Worm (Caenorhabditis elegans): ENCODE data around the gene gadr-3.

gadr-3 gene

DNA sequence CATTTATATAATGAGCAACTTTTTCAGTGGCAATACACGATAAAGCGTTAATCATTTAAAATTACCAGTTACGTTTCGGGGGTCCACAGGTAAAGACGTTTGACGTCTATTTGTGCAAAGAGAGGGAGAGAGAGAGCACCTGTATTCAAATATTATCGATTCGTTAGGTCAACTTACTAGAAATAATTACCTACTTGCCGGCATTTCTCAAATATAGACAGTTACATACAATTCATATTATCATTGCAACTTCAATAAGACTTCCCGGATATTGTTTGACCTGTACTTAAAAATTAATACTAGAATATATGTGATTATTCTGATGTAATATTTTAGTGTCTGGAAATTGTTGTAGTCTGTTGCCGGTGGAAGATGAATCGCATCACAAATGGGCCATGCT, at the start of gene gadr-3:
gadr-3 (minus strand) TSS at position 101 of the 400 bp plus-strand sequence.
- TF ChIP-seq sem-2 (GFP tag; optimal IDR thresholded peaks at IDR 0.05) (no peak), elt-3 (tag; optimal IDR thresholded peaks at IDR 0.05) (no peak), flh-1 (GFP tag; optimal IDR thresholded peaks at IDR 0.05) (no peak)

DNA sequence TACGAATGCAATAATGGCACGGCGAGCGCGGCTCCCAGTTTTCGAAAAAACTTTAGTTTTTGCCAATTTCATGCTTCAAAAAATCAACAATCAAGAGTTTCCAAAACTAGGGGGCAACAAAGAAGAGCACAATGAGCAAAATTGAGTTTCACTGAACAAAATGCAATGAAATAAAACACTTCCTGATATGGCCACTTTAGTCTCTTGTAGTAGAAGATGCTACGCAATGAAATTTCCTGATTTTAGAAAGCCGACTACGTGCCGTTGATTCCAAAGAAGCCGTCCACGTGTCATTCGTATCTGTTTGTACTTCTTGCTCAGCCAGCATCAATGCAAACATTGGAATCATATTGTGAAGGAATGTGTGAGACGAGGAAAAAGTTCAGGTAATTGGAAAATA, 48.6 kb upstream of the gadr-3 start:
- TF ChIP-seq ces-1 (GFP tag; optimal IDR thresholded peaks at IDR 0.05) (peak; percentile 80), lin-32 (GFP tag; optimal IDR thresholded peaks at IDR 0.05) (no peak)

DNA sequence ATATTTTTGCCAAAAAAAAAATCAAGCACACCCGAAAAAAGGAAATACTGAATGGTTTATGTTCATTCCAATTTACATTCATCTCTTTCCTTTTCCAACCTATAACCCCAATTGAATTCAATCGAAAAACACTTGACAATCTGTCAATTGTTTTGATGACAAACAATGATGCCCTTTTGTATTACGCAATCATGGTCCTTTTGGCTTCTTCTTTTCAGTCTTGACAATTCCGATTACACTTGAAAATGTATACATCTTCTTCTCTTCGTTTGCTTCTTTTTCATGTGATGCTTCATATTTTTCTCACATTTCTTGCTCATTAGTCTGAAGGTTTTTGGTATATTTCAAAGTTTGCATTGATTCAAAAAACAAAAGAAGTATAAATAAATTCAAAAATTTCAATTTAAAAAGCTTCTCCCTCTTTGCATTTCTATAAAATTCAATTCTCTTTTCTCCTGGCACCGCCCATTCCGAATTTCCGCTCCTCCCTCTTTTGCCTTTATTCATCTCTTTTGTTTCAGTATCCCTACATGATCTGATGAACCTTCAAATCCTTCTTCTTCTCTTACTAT, 45.5 kb upstream of the gadr-3 start, which contains the start of gene C56G2.4:
C56G2.4 (plus strand) TSS at position 522 of the 572 bp plus-strand sequence.
- TF ChIP-seq zip-8 (tag; optimal IDR thresholded peaks at IDR 0.05) (peak; percentile 90), nhr-76 (tag; optimal IDR thresholded peaks at IDR 0.05) (no peak)

DNA sequence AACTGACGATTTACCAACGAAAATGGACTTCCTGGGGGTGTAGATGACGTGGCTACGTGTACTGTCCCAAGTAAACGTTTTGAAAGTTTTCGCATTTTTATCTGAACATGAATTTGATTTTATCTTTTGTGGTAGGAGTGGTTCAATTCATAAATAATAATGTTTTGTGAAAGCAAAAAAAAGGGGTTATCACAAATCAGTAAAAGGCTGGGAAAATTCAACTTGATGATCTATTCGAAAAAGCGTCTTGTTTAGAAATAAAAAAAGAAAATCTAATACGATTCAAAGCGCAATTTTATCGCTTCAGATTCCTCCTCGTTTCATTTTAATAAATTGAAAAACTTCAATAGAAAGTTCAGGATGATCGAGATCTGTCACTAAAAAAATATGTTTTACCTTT, 38.3 kb upstream of the gadr-3 start, which contains the start of gene C56G2.5:
C56G2.5 (minus strand) TSS at position 101 of the 400 bp plus-strand sequence.
- no peak for TF ChIP-seq sptf-1 (tag; optimal IDR thresholded peaks at IDR 0.05)

DNA sequence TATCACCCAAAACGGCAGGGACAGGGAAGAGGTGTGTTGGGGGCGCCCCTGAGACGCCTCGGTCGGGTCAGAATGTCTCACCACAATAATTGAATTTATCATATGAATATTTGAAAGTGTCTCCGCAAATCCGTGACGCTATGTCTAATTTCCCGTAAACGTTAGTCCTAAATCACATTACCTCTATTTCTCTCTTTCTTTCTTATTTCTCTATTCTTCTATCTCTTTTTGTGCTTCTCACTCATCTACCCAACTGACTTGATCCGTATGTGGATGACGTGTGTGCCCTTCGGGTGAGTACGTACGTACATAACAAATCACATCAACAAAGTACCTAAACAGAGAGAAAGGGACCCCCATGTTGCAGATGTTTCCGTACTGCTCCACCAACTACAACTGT, 31.6 kb upstream of the gadr-3 start:
- TF ChIP-seq ces-1 (GFP tag; optimal IDR thresholded peaks at IDR 0.05) (peak; percentile 98), nhr-237 (tag; optimal IDR thresholded peaks at IDR 0.05) (no peak)

DNA sequence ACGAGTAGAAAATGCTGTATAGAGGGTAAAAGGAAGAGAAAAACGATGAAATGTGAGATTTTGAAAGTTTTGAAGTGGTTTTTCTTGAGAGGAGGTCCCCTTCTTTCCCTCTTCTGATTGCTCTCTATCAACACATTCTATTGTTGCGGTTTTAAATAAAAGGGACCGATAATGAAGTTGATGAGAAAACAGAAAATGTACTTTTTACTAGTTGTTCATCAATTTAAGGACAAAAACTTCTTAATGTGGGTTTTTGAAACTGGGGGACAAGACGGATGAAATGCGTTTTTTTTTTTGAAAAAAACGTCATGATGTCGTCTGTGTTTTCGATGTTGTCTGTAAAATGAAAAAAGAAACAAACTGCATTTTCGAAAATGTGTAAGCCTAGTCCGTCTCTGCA, 31.0 kb upstream of the gadr-3 start:
- TF ChIP-seq nhr-28 (tag; optimal IDR thresholded peaks at IDR 0.05) = no peak
- no peak for TF ChIP-seq elt-3 (tag; optimal IDR thresholded peaks at IDR 0.05)
- TF ChIP-seq mab-5 (tag; optimal IDR thresholded peaks at IDR 0.05) = no peak
- TF ChIP-seq unc-62 (GFP tag; optimal IDR thresholded peaks at IDR 0.05) = no peak
- no peak for TF ChIP-seq ztf-11 (tag; optimal IDR thresholded peaks at IDR 0.05)
- no peak for TF ChIP-seq ham-2 (GFP tag; optimal IDR thresholded peaks at IDR 0.05)
- TF ChIP-seq mep-1 (tag; optimal IDR thresholded peaks at IDR 0.05) = no peak
- no peak for TF ChIP-seq ceh-39 (tag; optimal IDR thresholded peaks at IDR 0.05)
- TF ChIP-seq bed-3 (GFP tag; optimal IDR thresholded peaks at IDR 0.05) = no peak
- TF ChIP-seq blmp-1 (tag; optimal IDR thresholded peaks at IDR 0.05) = no peak
- TF ChIP-seq nhr-237 (tag; optimal IDR thresholded peaks at IDR 0.05) = no peak
- no peak for TF ChIP-seq M03D4.4 (tag; optimal IDR thresholded peaks at IDR 0.05)
- TF ChIP-seq ceh-43 (GFP tag; optimal IDR thresholded peaks at IDR 0.05) = no peak
- TF ChIP-seq unc-39 (tag; optimal IDR thresholded peaks at IDR 0.05) = no peak

DNA sequence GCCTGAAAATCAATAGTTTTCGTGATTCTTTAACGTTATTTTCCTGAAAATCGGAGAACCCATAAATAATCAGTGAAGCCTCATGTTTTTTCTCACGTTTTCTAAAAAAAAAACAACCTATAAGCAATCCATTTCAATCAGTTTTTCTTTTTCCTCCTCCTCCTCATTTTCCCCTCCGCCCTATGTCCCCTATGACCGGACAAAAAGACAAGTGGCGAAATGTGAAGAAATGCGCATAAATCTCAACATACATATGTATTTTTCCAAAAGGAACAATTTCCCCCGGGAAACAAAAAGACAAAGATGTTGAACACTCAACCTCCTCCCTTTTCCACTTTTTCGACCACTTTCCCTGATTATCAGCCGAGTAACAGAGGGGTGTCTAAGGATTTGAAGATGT, 29.7 kb upstream of the gadr-3 start:
- no peak for TF ChIP-seq ztf-11 (tag; optimal IDR thresholded peaks at IDR 0.05)
- TF ChIP-seq sptf-1 (tag; optimal IDR thresholded peaks at IDR 0.05) = no peak
- no peak for TF ChIP-seq unc-62 (GFP tag; optimal IDR thresholded peaks at IDR 0.05)
- TF ChIP-seq zip-8 (tag; optimal IDR thresholded peaks at IDR 0.05) = no peak
- TF ChIP-seq bed-3 (GFP tag; optimal IDR thresholded peaks at IDR 0.05) = no peak
- TF ChIP-seq nhr-12 (tag; optimal IDR thresholded peaks at IDR 0.05) = no peak
- TF ChIP-seq M03D4.4 (tag; optimal IDR thresholded peaks at IDR 0.05) = no peak
- no peak for TF ChIP-seq tbx-8 (GFP tag; optimal IDR thresholded peaks at IDR 0.05)
- no peak for TF ChIP-seq cnd-1 (tag; optimal IDR thresholded peaks at IDR 0.05)
- TF ChIP-seq elt-1 (tag; optimal IDR thresholded peaks at IDR 0.05; ENCODE audit: borderline replicate concordance, insufficient read depth) = no peak
- TF ChIP-seq nhr-237 (tag; optimal IDR thresholded peaks at IDR 0.05) = no peak
- no peak for TF ChIP-seq ham-2 (GFP tag; optimal IDR thresholded peaks at IDR 0.05)
- no peak for TF ChIP-seq blmp-1 (tag; optimal IDR thresholded peaks at IDR 0.05)
- TF ChIP-seq mab-5 (tag; optimal IDR thresholded peaks at IDR 0.05) = no peak
- TF ChIP-seq mep-1 (tag; optimal IDR thresholded peaks at IDR 0.05) = no peak
- no peak for TF ChIP-seq ceh-39 (tag; optimal IDR thresholded peaks at IDR 0.05)
- TF ChIP-seq snpc-4 (tag; optimal IDR thresholded peaks at IDR 0.05) = no peak

DNA sequence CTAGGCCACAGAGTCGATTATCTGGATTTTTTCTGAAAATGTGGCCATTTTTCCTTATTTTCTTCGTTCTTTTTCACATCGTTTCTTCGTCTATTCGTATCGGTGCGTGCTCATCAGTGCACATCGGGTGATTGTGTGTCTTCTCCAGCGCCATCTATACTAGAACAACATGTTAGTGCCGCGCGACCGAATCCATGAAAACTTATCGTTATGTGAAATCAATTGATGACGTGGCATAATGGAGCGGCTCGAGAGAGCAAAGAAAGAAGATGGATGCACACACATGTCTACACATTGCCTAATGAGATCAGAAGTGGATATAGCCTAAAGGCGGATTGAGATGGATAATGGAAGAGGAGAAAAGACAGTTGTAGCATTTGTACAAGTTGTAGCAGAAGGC, 26.5 kb upstream of the gadr-3 start:
- TF ChIP-seq ces-1 (GFP tag; optimal IDR thresholded peaks at IDR 0.05) = peak; percentile 16
- TF ChIP-seq lin-32 (GFP tag; optimal IDR thresholded peaks at IDR 0.05) = no peak

Measured in whole organism, mixed stage, embryonic.